Fruit fly (Drosophila melanogaster): Measurements from ENCODE around the gene Fbp1.

The Fbp1 gene

DNA sequence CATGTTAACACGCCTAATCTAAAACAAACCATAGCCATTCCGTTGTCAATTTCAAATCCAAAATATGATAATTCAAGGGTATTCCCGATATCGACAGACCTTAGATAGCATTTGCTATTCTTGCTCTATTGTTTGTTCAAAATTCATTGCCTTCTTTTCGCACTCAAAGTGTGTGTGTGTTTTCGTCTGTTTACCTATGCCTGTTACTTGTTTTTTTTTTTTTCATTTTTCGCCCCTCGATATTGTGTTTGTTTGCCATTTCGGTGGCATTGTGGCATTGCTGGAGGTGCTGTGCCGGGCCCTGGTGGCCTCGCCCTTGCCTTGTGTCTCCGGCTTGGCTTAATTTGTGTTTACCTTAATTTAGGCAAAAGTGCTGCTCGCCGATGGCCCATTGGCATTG, 41.0 kb downstream of the Fbp1 start:
- TF ChIP-seq CTCF (optimal IDR thresholded peaks at IDR 0.05) (no peak), CG8478 (optimal IDR thresholded peaks at IDR 0.05) (no peak)

DNA sequence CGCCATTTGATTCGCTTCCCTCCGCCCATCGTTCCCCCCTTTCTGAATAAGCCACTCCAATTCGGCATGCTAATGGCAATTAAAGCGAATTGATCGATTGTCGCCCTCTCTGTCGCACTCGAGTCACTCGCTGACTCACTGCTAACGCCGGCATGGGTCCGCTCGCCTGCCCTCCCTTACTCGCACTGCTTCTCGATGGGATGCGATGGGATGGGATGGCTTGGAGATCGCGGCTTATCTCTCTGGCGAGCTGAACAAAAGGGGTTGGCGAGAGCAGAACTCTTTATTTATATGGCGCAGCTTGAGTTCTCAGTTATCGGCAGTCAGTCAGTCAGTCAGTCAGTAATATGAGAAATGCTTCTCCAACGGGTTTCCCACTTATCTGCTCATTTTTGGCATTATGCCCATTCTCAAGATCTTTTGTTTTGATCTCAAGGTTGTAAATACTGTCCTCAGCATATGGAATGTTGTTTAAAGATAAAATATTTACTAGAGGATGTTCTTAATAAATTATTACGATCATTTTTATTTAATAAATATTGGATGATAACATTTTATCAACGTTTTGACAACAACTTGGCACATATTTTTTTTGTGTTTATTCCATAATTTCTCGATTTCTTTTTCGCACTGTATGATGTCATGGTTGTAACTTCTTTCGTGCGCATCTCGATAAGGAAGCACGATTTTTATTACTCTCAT, 41.9 kb downstream of the Fbp1 start:
- no peak for TF ChIP-seq CTCF (optimal IDR thresholded peaks at IDR 0.05)
- TF ChIP-seq CG8478 (optimal IDR thresholded peaks at IDR 0.05): no peak

DNA sequence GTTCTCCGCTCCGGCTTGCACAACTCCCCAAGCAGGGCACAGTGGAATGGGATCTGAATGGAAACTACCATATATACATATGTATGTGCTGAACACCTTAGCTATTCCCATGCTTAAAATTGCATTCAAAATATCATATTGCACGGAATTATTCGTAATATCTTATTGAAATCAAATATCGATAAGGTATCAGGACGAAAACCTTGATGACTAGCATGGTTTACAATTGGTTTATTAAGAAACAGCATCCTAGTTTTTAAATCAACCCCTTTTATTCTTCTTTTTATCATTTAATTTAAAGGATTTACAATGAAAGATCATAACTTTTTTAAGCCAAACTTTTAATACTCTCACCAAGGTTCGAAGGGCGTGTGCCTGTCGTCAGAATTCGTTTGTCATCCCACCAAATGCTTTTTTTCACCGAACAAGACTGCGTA, 42.6 kb downstream of the Fbp1 start:
- TF ChIP-seq CTCF (optimal IDR thresholded peaks at IDR 0.05) (no peak), CG8478 (optimal IDR thresholded peaks at IDR 0.05) (no peak)

DNA sequence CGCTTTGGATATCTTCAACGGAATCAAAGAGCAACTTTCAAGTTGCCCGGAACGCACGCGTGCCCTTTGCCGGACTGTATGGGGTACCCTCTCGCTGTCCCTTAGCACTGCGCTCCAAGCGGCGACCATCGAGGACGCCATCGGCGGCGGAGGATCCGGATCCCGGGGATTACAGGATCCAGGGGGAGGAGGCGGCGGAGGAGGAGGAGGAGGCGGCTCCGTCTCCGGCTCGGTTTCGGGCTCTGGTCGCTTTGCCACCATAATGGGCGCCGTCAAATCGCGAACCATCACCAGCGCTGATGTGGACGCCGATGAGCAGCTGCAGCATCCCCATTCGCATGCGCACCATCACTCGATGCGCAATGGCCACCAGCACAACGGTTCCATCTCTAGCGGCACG, 44.0 kb downstream of the Fbp1 start:
- TF ChIP-seq CTCF (optimal IDR thresholded peaks at IDR 0.05) (no peak), CG8478 (optimal IDR thresholded peaks at IDR 0.05) (no peak)

DNA sequence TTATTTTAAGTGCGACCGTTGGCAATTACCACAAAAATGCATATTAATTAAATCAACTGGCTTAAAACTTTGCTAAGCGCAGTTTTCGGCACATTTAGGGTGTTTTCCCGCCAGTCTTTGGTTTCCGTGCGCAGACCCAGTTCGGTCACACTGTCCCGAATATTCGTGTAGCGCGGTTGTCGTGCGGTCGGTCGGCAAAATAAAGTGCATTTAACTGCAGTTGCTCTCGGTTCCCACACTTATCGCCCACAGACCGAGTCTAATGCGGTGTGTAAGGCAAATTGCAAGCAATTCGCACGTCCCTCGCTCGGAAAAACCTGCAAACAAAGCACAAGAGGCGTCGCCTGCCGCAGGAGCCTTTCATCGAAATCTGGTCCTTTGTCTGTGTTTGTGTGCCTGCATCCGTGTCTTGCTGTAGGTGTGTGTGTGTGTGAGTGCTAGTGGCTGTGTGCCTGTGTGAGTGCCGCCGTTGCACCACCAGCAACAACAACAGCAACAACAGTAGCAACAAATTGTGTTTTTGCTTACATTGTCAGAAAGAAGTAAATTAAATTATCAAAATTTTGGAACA, 44.7 kb downstream of the Fbp1 start, which contains the start of the genes CG13484 and Frl:
Gene CG13484 (minus strand): TSS at position 7 of the 571 bp plus-strand sequence.
Gene Frl (plus strand): TSS at position 143 of the 571 bp plus-strand sequence.
- TF ChIP-seq CG8478 (optimal IDR thresholded peaks at IDR 0.05) (no peak), CTCF (optimal IDR thresholded peaks at IDR 0.05) (peak; percentile 12 to 37)

DNA sequence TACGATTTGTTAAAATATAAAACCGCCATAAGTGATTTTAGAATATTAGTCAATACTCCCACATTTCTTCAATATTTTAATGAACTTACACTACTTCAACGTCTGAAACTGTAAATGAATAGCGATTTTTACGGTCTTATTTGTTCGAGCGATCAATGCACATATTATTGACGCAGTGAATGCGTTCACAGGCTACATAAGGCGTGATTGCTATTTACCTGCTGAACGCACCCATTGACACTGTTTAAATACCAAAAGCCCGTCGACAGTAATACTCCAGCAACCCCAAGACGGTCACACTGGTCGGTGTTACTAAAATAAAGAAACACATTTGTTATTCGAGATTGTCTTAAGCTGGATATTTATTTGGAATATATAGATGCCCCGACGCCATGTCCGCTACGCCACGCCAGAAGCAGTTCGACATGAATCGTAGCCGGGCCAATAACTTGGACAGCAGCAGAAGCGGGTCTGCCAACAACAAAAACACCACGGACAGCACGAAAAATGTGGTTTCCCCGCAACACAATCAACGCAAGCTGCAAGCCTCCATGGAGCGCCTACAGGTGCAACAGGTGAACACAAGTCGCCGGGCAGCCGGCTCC, 46.8 kb downstream of the Fbp1 start, which contains the start of gene CG6833:
Gene CG6833 (plus strand): TSS at position 263 of the 605 bp plus-strand sequence.
- TF ChIP-seq CG8478 (optimal IDR thresholded peaks at IDR 0.05) (no peak), CTCF (optimal IDR thresholded peaks at IDR 0.05) (no peak)

DNA sequence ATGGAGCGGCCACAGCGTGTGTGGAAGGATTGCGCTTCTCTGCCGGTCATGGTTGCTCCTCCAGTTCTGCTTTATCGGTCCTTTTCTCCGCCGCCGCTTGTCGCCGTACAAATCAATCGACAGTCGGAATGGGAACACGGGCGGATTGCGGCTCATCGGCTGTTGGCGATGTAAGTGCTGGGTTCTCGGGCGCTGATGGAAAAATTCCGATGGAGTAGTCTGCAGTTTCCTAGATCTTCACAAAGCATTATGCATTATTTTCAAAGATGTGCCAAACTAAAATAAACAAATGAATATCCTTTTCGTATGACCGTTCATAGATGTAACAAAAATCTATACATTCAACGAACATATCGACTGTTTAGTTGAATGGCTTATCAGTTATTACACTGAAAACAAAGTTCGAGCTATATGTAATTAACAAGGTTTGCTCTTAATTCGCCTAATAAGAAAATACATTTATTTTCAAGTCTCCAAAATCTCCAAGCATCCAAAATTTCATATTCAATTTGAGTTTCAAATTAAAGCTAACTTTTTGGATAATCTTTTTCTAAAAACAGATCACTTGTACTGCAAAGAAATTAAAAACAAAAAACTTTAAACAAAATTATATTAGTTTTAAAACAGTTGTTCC, 48.1 kb downstream of the Fbp1 start, which contains the start of gene Neurl4:
Gene Neurl4 (minus strand): TSS at position 273 of the 634 bp plus-strand sequence.
- TF ChIP-seq CTCF (optimal IDR thresholded peaks at IDR 0.05) (no peak), CG8478 (optimal IDR thresholded peaks at IDR 0.05) (no peak)

Data from S2 (cell line).